Fruit fly (Drosophila melanogaster) whole organism, embryonic: Measurements from ENCODE around the gene CG14459.

Source experiments
- B-H2 ChIP-seq: fragments of 200-800 bp; sonication (Bioruptor generic); optimal IDR thresholded peaks from 2 replicates; lab custom pipeline; 2018; ENCODE audit warnings: missing biosample characterization, mild to moderate bottlenecking, missing genetic modification characterization
- BEAF-32 ChIP-seq: fragments of 200-800 bp; sonication (Bioruptor generic); optimal IDR thresholded peaks from 3 replicates; lab custom pipeline; 2017; ENCODE audit warnings: missing biosample characterization, missing genetic modification characterization, mild to moderate bottlenecking, moderate library complexity, missing genetic modification reagents
- C15 ChIP-seq: fragments of 200-800 bp; sonication (Bioruptor generic); IDR thresholded peaks from 3 replicates; pipeline ENCODE4 v1.3.6; 2022; ENCODE audit warnings: missing biosample characterization, missing genetic modification characterization
- CG14710 ChIP-seq: fragments of 200-800 bp; sonication (Bioruptor generic); optimal IDR thresholded peaks from 3 replicates; lab custom pipeline; 2019; ENCODE audit warnings: missing biosample characterization, mild to moderate bottlenecking, missing genetic modification characterization, moderate library complexity
- CG15073 ChIP-seq: fragments of 200-800 bp; sonication (Bioruptor generic); optimal IDR thresholded peaks from 2 replicates; lab custom pipeline; 2016; ENCODE audit warnings: missing biosample characterization, missing genetic modification characterization
- CG15601 ChIP-seq: fragments of 200-800 bp; sonication (Bioruptor generic); optimal IDR thresholded peaks from 3 replicates; lab custom pipeline; 2019; ENCODE audit warnings: missing biosample characterization, mild to moderate bottlenecking, missing genetic modification characterization, moderate library complexity
- CG1603 ChIP-seq: fragments of 200-800 bp; sonication (Bioruptor generic); optimal IDR thresholded peaks from 2 replicates; lab custom pipeline; 2019; ENCODE audit warnings: missing biosample characterization, mild to moderate bottlenecking, missing genetic modification characterization, moderate library complexity
- CG17359 ChIP-seq: fragments of 200-800 bp; sonication (Bioruptor generic); optimal IDR thresholded peaks from 3 replicates; lab custom pipeline; 2018; ENCODE audit warnings: missing biosample characterization, mild to moderate bottlenecking, missing genetic modification characterization, moderate library complexity
- CG17385 ChIP-seq: fragments of 200-800 bp; sonication (Bioruptor generic); optimal IDR thresholded peaks from 3 replicates; lab custom pipeline; 2018; ENCODE audit warnings: missing biosample characterization, mild to moderate bottlenecking, missing genetic modification characterization
- CG17912 ChIP-seq: fragments of 200-800 bp; sonication (Bioruptor generic); optimal IDR thresholded peaks from 2 replicates; lab custom pipeline; 2018; ENCODE audit warnings: missing biosample characterization, mild to moderate bottlenecking, missing genetic modification characterization
- CG2129 ChIP-seq: fragments of 200-800 bp; sonication (Bioruptor generic); IDR thresholded peaks from 2 replicates; pipeline ENCODE4 v1.3.6; 2022; ENCODE audit warnings: missing biosample characterization, missing genetic modification characterization; ENCODE audit not compliant: partially characterized antibody
- CG2199 ChIP-seq: fragments of 200-800 bp; sonication (Bioruptor generic); IDR thresholded peaks from 3 replicates; pipeline ENCODE4 v1.3.6; 2022; ENCODE audit warnings: missing biosample characterization, missing genetic modification characterization
- CG31388 ChIP-seq: fragments of 200-800 bp; sonication (Bioruptor generic); optimal IDR thresholded peaks from 2 replicates; lab custom pipeline; 2016; ENCODE audit warnings: missing biosample characterization, missing genetic modification characterization
- CG32767 ChIP-seq: fragments of 200-800 bp; sonication (Bioruptor generic); IDR thresholded peaks from 2 replicates; pipeline ENCODE4 v1.3.6; 2022; ENCODE audit warnings: missing biosample characterization, missing genetic modification characterization
- CG43689 ChIP-seq: fragments of 200-800 bp; sonication (Bioruptor generic); IDR thresholded peaks from 2 replicates; pipeline ENCODE4 v1.3.6; 2022; ENCODE audit warnings: missing biosample characterization, missing genetic modification characterization
- CG5180 ChIP-seq: fragments of 200-800 bp; sonication (Bioruptor generic); optimal IDR thresholded peaks from 3 replicates; lab custom pipeline; 2017; ENCODE audit warnings: missing biosample characterization, missing genetic modification characterization, mild to moderate bottlenecking, moderate library complexity, missing genetic modification reagents
- CG6175 ChIP-seq: fragments of 200-800 bp; sonication (Bioruptor generic); IDR thresholded peaks from 3 replicates; pipeline ENCODE4 v1.3.6; 2022; ENCODE audit warnings: missing biosample characterization, missing genetic modification characterization
- CG6254 ChIP-seq: fragments of 200-800 bp; sonication (Bioruptor generic); optimal IDR thresholded peaks from 3 replicates; lab custom pipeline; 2017; ENCODE audit warnings: mild to moderate bottlenecking, missing biosample characterization, missing genetic modification reagents, missing genetic modification characterization
- CG7357 ChIP-seq: fragments of 200-800 bp; sonication (Bioruptor generic); IDR thresholded peaks from 3 replicates; pipeline ENCODE4 v1.3.6; 2022; ENCODE audit warnings: missing biosample characterization, missing genetic modification characterization
- CG7987 ChIP-seq: fragments of 200-800 bp; sonication (Bioruptor generic); optimal IDR thresholded peaks from 2 replicates; lab custom pipeline; 2018; ENCODE audit warnings: missing biosample characterization, mild to moderate bottlenecking, missing genetic modification characterization, moderate library complexity
- CG8388 ChIP-seq: fragments of 200-800 bp; sonication (Bioruptor generic); optimal IDR thresholded peaks from 2 replicates; lab custom pipeline; 2019; ENCODE audit warnings: missing biosample characterization, mild to moderate bottlenecking, missing genetic modification characterization, moderate library complexity
- CG9609 ChIP-seq: fragments of 200-800 bp; sonication (Bioruptor generic); optimal IDR thresholded peaks from 3 replicates; lab custom pipeline; 2016; ENCODE audit warnings: missing biosample characterization, missing genetic modification characterization
- CTCF ChIP-seq: fragments of 200-800 bp; sonication (Bioruptor generic); optimal IDR thresholded peaks from 2 replicates; lab custom pipeline; 2017; ENCODE audit warnings: missing biosample characterization, mild to moderate bottlenecking, missing genetic modification characterization, moderate library complexity
- Deaf1 ChIP-seq: fragments of 200-800 bp; optimal IDR thresholded peaks from 3 replicates; lab custom pipeline; 2019; ENCODE audit warnings: missing biosample characterization, mild to moderate bottlenecking, missing genetic modification characterization, moderate library complexity
- Dp ChIP-seq: fragments of 200-800 bp; sonication (Bioruptor generic); optimal IDR thresholded peaks from 2 replicates; lab custom pipeline; 2018; ENCODE audit warnings: missing biosample characterization, mild to moderate bottlenecking, missing genetic modification characterization, moderate library complexity
- Drgx ChIP-seq: fragments of 200-800 bp; sonication (Bioruptor generic); IDR thresholded peaks from 2 replicates; pipeline ENCODE4 v1.3.6; 2022; ENCODE audit warnings: missing biosample characterization, missing genetic modification characterization
- Hey ChIP-seq: fragments of 200-800 bp; sonication (Bioruptor generic); optimal IDR thresholded peaks from 3 replicates; lab custom pipeline; 2018; ENCODE audit warnings: missing biosample characterization, mild to moderate bottlenecking, missing genetic modification characterization
- Nf-YB ChIP-seq: fragments of 200-800 bp; sonication (Bioruptor generic); optimal IDR thresholded peaks from 3 replicates; lab custom pipeline; 2019; ENCODE audit warnings: missing biosample characterization, mild to moderate bottlenecking, missing genetic modification characterization, moderate library complexity
- Rfx ChIP-seq: fragments of 200-800 bp; sonication (Bioruptor generic); IDR thresholded peaks from 2 replicates; pipeline ENCODE4 v1.3.6; 2022; ENCODE audit warnings: missing biosample characterization, missing genetic modification characterization
- Sin3A ChIP-seq: fragments of >200 bp; optimal IDR thresholded peaks from 2 replicates; lab custom pipeline; 2018
- Sox100B ChIP-seq: fragments of 200-800 bp; sonication (Bioruptor generic); optimal IDR thresholded peaks from 3 replicates; lab custom pipeline; 2018; ENCODE audit warnings: missing biosample characterization, mild to moderate bottlenecking, missing genetic modification characterization
- Xbp1 ChIP-seq: fragments of 200-800 bp; sonication (Bioruptor generic); optimal IDR thresholded peaks from 3 replicates; lab custom pipeline; 2016; ENCODE audit warnings: missing biosample characterization, mild to moderate bottlenecking, missing genetic modification characterization
- bab2 ChIP-seq: fragments of 200-800 bp; sonication (Bioruptor generic); optimal IDR thresholded peaks from 2 replicates; lab custom pipeline; 2016; ENCODE audit warnings: missing biosample characterization, missing genetic modification characterization
- bbx ChIP-seq: fragments of 200-800 bp; sonication (Bioruptor generic); IDR thresholded peaks from 2 replicates; pipeline ENCODE4 v1.3.6; 2022; ENCODE audit warnings: missing biosample characterization, missing genetic modification characterization; ENCODE audit not compliant: partially characterized antibody
- cato ChIP-seq: fragments of 200-800 bp; sonication (Bioruptor generic); optimal IDR thresholded peaks from 2 replicates; lab custom pipeline; 2016; ENCODE audit warnings: missing biosample characterization, missing genetic modification characterization, borderline replicate concordance
- crp ChIP-seq, 2 experiments: fragments of 200-800 bp; sonication (Bioruptor generic); optimal IDR thresholded peaks; 2 replicates in 1 of 2; 3 replicates in 1 of 2; lab custom pipeline; 2017; ENCODE audit warnings: missing biosample characterization in 2 of 2, missing genetic modification characterization in 2 of 2, mild to moderate bottlenecking in 1 of 2, moderate library complexity in 1 of 2
- dysf ChIP-seq: fragments of 200-800 bp; sonication (Bioruptor generic); IDR thresholded peaks from 3 replicates; pipeline ENCODE4 v1.3.6; 2022; ENCODE audit warnings: missing biosample characterization, missing genetic modification characterization
- fd64A ChIP-seq: fragments of 200-800 bp; sonication (Bioruptor generic); optimal IDR thresholded peaks from 3 replicates; lab custom pipeline; 2018; ENCODE audit warnings: missing biosample characterization, mild to moderate bottlenecking, missing genetic modification characterization
- grn ChIP-seq: fragments of 200-800 bp; sonication (Bioruptor generic); optimal IDR thresholded peaks from 3 replicates; lab custom pipeline; 2017; ENCODE audit warnings: missing biosample characterization, missing genetic modification characterization
- ind ChIP-seq: fragments of 200-800 bp; sonication (Bioruptor generic); optimal IDR thresholded peaks from 3 replicates; lab custom pipeline; 2016; ENCODE audit warnings: missing biosample characterization, missing genetic modification characterization
- jing ChIP-seq: fragments of 200-800 bp; sonication (Bioruptor generic); optimal IDR thresholded peaks from 2 replicates; lab custom pipeline; 2018; ENCODE audit warnings: missing biosample characterization, mild to moderate bottlenecking, missing genetic modification characterization
- knrl ChIP-seq: fragments of 200-800 bp; sonication (Bioruptor generic); IDR thresholded peaks from 3 replicates; pipeline ENCODE4 v1.3.6; 2022; ENCODE audit warnings: missing biosample characterization, missing genetic modification characterization; ENCODE audit not compliant: partially characterized antibody
- lmd ChIP-seq: fragments of 200-800 bp; sonication (Bioruptor generic); IDR thresholded peaks from 2 replicates; pipeline ENCODE4 v1.3.6; 2022; ENCODE audit warnings: missing biosample characterization, missing genetic modification characterization
- mld ChIP-seq: fragments of 200-800 bp; sonication (Bioruptor generic); IDR thresholded peaks from 3 replicates; pipeline ENCODE4 v1.3.6; 2022; ENCODE audit warnings: missing biosample characterization, missing genetic modification characterization; ENCODE audit not compliant: partially characterized antibody
- so ChIP-seq: fragments of 200-800 bp; sonication (Bioruptor generic); IDR thresholded peaks from 3 replicates; pipeline ENCODE4 v1.3.6; 2022; ENCODE audit warnings: missing biosample characterization, missing genetic modification characterization
- unpg ChIP-seq: fragments of 200-800 bp; sonication (Bioruptor generic); optimal IDR thresholded peaks from 3 replicates; lab custom pipeline; 2018; ENCODE audit warnings: missing biosample characterization, mild to moderate bottlenecking, missing genetic modification characterization, moderate library complexity
- vfl ChIP-seq: fragments of 200-800 bp; sonication (Bioruptor generic); optimal IDR thresholded peaks from 2 replicates; lab custom pipeline; 2016; ENCODE audit warnings: missing biosample characterization, missing genetic modification characterization

Gene CG14459

dm6 chr3L:22637866-22638534 lies at the start of gene CG14459:
TSS of gene CG14459 (minus strand) at chr3L:22637916.
- TF ChIP-seq CG17912 (GFP tag; lab: Kevin White, UChicago) (no peak), fd64A (GFP tag; lab: Kevin White, UChicago) (no peak), CG6254 (GFP tag; lab: Kevin White, UChicago) (no peak), Drgx (GFP tag; lab: Robert Waterston, UW) (no peak), Deaf1 (peak; percentile 82), CG5180 (GFP tag; lab: Kevin White, UChicago) (peak; percentile 93), CG6175 (no peak)

- TF ChIP-seq CG2129 (GFP tag; lab: Robert Waterston, UW), result no peak
- TF ChIP-seq so (GFP tag; lab: Robert Waterston, UW), result no peak
- no peak for TF ChIP-seq Hey (tag; lab: Kevin White, UChicago)
- TF ChIP-seq lmd (GFP tag; lab: Robert Waterston, UW), result no peak
- no peak for TF ChIP-seq CG1603 (tag; lab: Kevin White, UChicago)
- no peak for TF ChIP-seq Sox100B (GFP tag; lab: Kevin White, UChicago)
- no peak for TF ChIP-seq dysf (GFP tag; lab: Robert Waterston, UW)
- TF ChIP-seq Sin3A (lab: Kevin White, UChicago), result no peak
Observed at dm6 chr3L:22686987-22687386, 49.3 kb upstream of the CG14459 start, which contains the start of the genes CG14455 and CG14456. TSS of gene CG14455 (minus strand) at chr3L:22687087. TSS of gene CG14456 (plus strand) at chr3L:22687222.

- TF ChIP-seq CG2199 (GFP tag; lab: Robert Waterston, UW) (peak; percentile 70; the same call in 2 of the 3 replicates), crp (GFP tag; optimal IDR thresholded peaks at IDR 0.05; lab: Kevin White, UChicago) (no peak), Dp (GFP tag; lab: Kevin White, UChicago) (no peak), cato (GFP tag; lab: Kevin White, UChicago) (no peak), mld (GFP tag; lab: Robert Waterston, UW) (no peak), CTCF (GFP tag; lab: Kevin White, UChicago) (peak; percentile 62), CG9609 (no peak), CG14710 (tag; lab: Kevin White, UChicago) (peak; percentile 11), BEAF-32 (GFP tag; lab: Kevin White, UChicago) (no peak), CG43689 (GFP tag; lab: Robert Waterston, UW) (no peak), bab2 (GFP tag; lab: Kevin White, UChicago) (no peak), B-H2 (no peak), Nf-YB (GFP tag; lab: Kevin White, UChicago) (no peak), CG7987 (GFP tag; lab: Kevin White, UChicago) (no peak), CG31388 (GFP tag; lab: Kevin White, UChicago) (no peak), bbx (no peak), Rfx (GFP tag; lab: Robert Waterston, UW) (no peak), CG15601 (tag; lab: Kevin White, UChicago) (peak; percentile 83), CG17359 (no peak), CG15073 (GFP tag; lab: Kevin White, UChicago) (peak; percentile 73), Xbp1 (no peak), unpg (no peak), knrl (GFP tag; lab: Robert Waterston, UW) (no peak), so (GFP tag; lab: Robert Waterston, UW) (no peak), grn (GFP tag; lab: Kevin White, UChicago) (peak; percentile 71), C15 (GFP tag; lab: Robert Waterston, UW) (no peak), CG8388 (GFP tag; lab: Kevin White, UChicago) (peak; percentile 75), jing (GFP tag; lab: Kevin White, UChicago) (no peak), CG17385 (GFP tag; lab: Kevin White, UChicago) (no peak), CG32767 (GFP tag; lab: Robert Waterston, UW) (no peak), CG7357 (GFP tag; lab: Robert Waterston, UW) (no peak), ind (no peak), vfl (GFP tag; lab: Kevin White, UChicago) (no peak)
Observed at dm6 chr3L:22680932-22681331, 43.2 kb upstream of the CG14459 start.
